Worm (Caenorhabditis elegans) whole organism, young adult: ENCODE data around the gene fipr-8.

Experiments used
- B0035.1 ChIP-seq: sonication (generic microtip); optimal IDR thresholded peaks from 2 replicates; lab custom pipeline; 2016; ENCODE audit warnings: missing genetic modification characterization, mild to moderate bottlenecking, missing compliant biosample characterization, missing genotype, missing genetic modification reagents
- B0261.1 ChIP-seq: sonication (generic microtip); optimal IDR thresholded peaks from 2 replicates; lab custom pipeline; 2016; ENCODE audit warnings: mild to moderate bottlenecking, missing genetic modification characterization, moderate library complexity, missing compliant biosample characterization
- C17E4.6 ChIP-seq: fragments of 200-800 bp; sonication (Bioruptor generic); IDR thresholded peaks from 2 replicates; pipeline ENCODE4 v1.3.6; 2022; ENCODE audit warnings: missing genetic modification reagents, missing genetic modification characterization, missing compliant biosample characterization
- F22D6.2 ChIP-seq: sonication (generic microtip); optimal IDR thresholded peaks from 2 replicates; lab custom pipeline; 2016; ENCODE audit warnings: mild to moderate bottlenecking, missing genetic modification characterization, missing compliant biosample characterization
- F39B2.1 ChIP-seq: fragments of 200-800 bp; sonication (Bioruptor generic); IDR thresholded peaks from 2 replicates; pipeline ENCODE4 v1.3.6; 2022; ENCODE audit warnings: missing genetic modification reagents, missing genetic modification characterization, missing compliant biosample characterization
- F52B5.7 ChIP-seq: sonication (generic microtip); optimal IDR thresholded peaks from 2 replicates; lab custom pipeline; 2016; ENCODE audit warnings: mild to moderate bottlenecking, missing genetic modification characterization, missing compliant biosample characterization
- K11D2.4 ChIP-seq: fragments of 200-800 bp; sonication (Bioruptor generic); IDR thresholded peaks from 2 replicates; pipeline ENCODE4 v1.3.6; 2022; ENCODE audit warnings: missing genetic modification reagents, missing genetic modification characterization, missing compliant biosample characterization
- Y67H2A.10 ChIP-seq: fragments of 200-800 bp; sonication (Bioruptor generic); conservative IDR thresholded peaks from 2 replicates; pipeline ENCODE4 v1.3.6; 2022; ENCODE audit warnings: missing genetic modification reagents, missing genetic modification characterization, missing compliant biosample characterization
- Y79H2A.3 ChIP-seq: fragments of 200-800 bp; sonication (Bioruptor generic); conservative IDR thresholded peaks from 2 replicates; pipeline ENCODE4 v1.3.6; 2022; ENCODE audit warnings: missing genetic modification reagents, missing genetic modification characterization, missing compliant biosample characterization
- Y95B8A.8 ChIP-seq: fragments of 200-800 bp; sonication (Bioruptor generic); IDR thresholded peaks from 2 replicates; pipeline ENCODE4 v1.3.6; 2022; ENCODE audit warnings: missing genetic modification reagents, missing genetic modification characterization, missing compliant biosample characterization
- ama-1 ChIP-seq, 3 experiments: fragments of 150-350 bp in 1 of 3; sonication (generic microtip) in 2 of 3; optimal IDR thresholded peaks; 2 replicates each; lab custom pipeline; 2014 to 2018; ENCODE audit warnings: missing biosample characterization in 2 of 3, missing genetic modification characterization in 2 of 3, missing genetic modification reagents in 2 of 3
- atf-7 ChIP-seq: sonication (generic microtip); optimal IDR thresholded peaks from 2 replicates; lab custom pipeline; 2017; ENCODE audit warnings: mild to moderate bottlenecking, missing genetic modification characterization, missing compliant biosample characterization
- athp-1 ChIP-seq: sonication (generic microtip); optimal IDR thresholded peaks from 2 replicates; lab custom pipeline; 2017; ENCODE audit warnings: mild to moderate bottlenecking, missing genetic modification characterization, missing compliant biosample characterization
- attf-3 ChIP-seq: fragments of 200-800 bp; sonication (Bioruptor generic); conservative IDR thresholded peaks from 2 replicates; pipeline ENCODE4 v1.3.6; 2022; ENCODE audit warnings: missing genetic modification reagents, missing genetic modification characterization, missing compliant biosample characterization
- attf-5 ChIP-seq: fragments of 200-800 bp; sonication (Bioruptor generic); optimal IDR thresholded peaks from 2 replicates; lab custom pipeline; 2018; ENCODE audit warnings: mild to moderate bottlenecking, missing genetic modification characterization, missing compliant biosample characterization
- bed-1 ChIP-seq: fragments of 200-800 bp; sonication (Bioruptor generic); IDR thresholded peaks from 2 replicates; pipeline ENCODE4 v1.3.6; 2022; ENCODE audit warnings: missing genetic modification reagents, missing genetic modification characterization, missing compliant biosample characterization
- ceh-91 ChIP-seq: fragments of 200-800 bp; sonication (Bioruptor generic); IDR thresholded peaks from 2 replicates; pipeline ENCODE4 v1.3.6; 2022; ENCODE audit warnings: missing genetic modification reagents, missing genetic modification characterization, missing compliant biosample characterization
- chd-7 ChIP-seq: sonication (generic microtip); optimal IDR thresholded peaks from 2 replicates; lab custom pipeline; 2016; ENCODE audit warnings: mild to moderate bottlenecking, missing genetic modification characterization, moderate library complexity, missing compliant biosample characterization
- dox-1 ChIP-seq: fragments of 200-800 bp; sonication (Bioruptor generic); IDR thresholded peaks from 2 replicates; pipeline ENCODE4 v1.3.6; 2022; ENCODE audit warnings: missing genetic modification reagents, missing genetic modification characterization, missing compliant biosample characterization
- egl-44 ChIP-seq: fragments of 200-800 bp; sonication (Bioruptor generic); IDR thresholded peaks from 2 replicates; pipeline ENCODE4 v1.3.6; 2022; ENCODE audit warnings: missing genetic modification reagents, missing genetic modification characterization, missing compliant biosample characterization
- gei-17 ChIP-seq: fragments of 200-800 bp; sonication (Bioruptor generic); optimal IDR thresholded peaks from 2 replicates; lab custom pipeline; 2018; ENCODE audit warnings: mild to moderate bottlenecking, missing genetic modification characterization, missing compliant biosample characterization
- him-1 ChIP-seq: sonication (generic microtip); optimal IDR thresholded peaks from 2 replicates; lab custom pipeline; 2016; ENCODE audit warnings: missing genotype, missing genetic modification reagents, missing genetic modification characterization, missing compliant biosample characterization
- hmg-1.2 ChIP-seq: fragments of 200-800 bp; sonication (Bioruptor generic); IDR thresholded peaks from 2 replicates; pipeline ENCODE4 v1.3.6; 2022; ENCODE audit warnings: missing genetic modification reagents, missing genetic modification characterization, missing compliant biosample characterization
- hmg-20 ChIP-seq: fragments of 200-800 bp; sonication (Bioruptor generic); IDR thresholded peaks from 2 replicates; pipeline ENCODE4 v1.3.6; 2022; ENCODE audit warnings: missing genetic modification reagents, missing genetic modification characterization, missing compliant biosample characterization
- hrde-1 ChIP-seq: sonication (generic microtip); optimal IDR thresholded peaks from 2 replicates; lab custom pipeline; 2016; ENCODE audit warnings: missing genetic modification characterization, mild to moderate bottlenecking, missing compliant biosample characterization, moderate library complexity, missing genotype, missing genetic modification reagents, borderline replicate concordance
- hsf-1 ChIP-seq: fragments of 200-800 bp; sonication (Bioruptor generic); IDR thresholded peaks from 2 replicates; pipeline ENCODE4 v1.3.6; 2022; ENCODE audit warnings: missing genetic modification reagents, missing genetic modification characterization, missing compliant biosample characterization
- lag-1 ChIP-seq: fragments of 200-800 bp; sonication (Bioruptor generic); IDR thresholded peaks from 2 replicates; pipeline ENCODE4 v1.3.6; 2022; ENCODE audit warnings: missing genetic modification reagents, missing genetic modification characterization, missing compliant biosample characterization
- lin-26 ChIP-seq: fragments of 200-800 bp; sonication (Bioruptor generic); IDR thresholded peaks from 2 replicates; pipeline ENCODE4 v1.3.6; 2022; ENCODE audit warnings: missing genetic modification reagents, missing genetic modification characterization, missing compliant biosample characterization
- lin-35 ChIP-seq, 3 experiments: fragments of 150-350 bp in 2 of 3; sonication (generic microtip) in 1 of 3; optimal IDR thresholded peaks; 2 replicates each; lab custom pipeline; 2014 to 2018; ENCODE audit warnings: missing biosample characterization in 3 of 3, missing genetic modification characterization in 3 of 3, missing genetic modification reagents in 3 of 3
- lin-40 ChIP-seq: sonication (generic microtip); optimal IDR thresholded peaks from 2 replicates; lab custom pipeline; 2016; ENCODE audit warnings: missing genetic modification characterization, mild to moderate bottlenecking, missing compliant biosample characterization, missing genotype, missing genetic modification reagents
- lin-54 ChIP-seq: fragments of 200-800 bp; sonication (Bioruptor generic); optimal IDR thresholded peaks from 2 replicates; lab custom pipeline; 2018; ENCODE audit warnings: mild to moderate bottlenecking, missing genetic modification characterization, missing compliant biosample characterization
- mcd-1 ChIP-seq: fragments of 200-800 bp; sonication (Bioruptor generic); IDR thresholded peaks from 2 replicates; pipeline ENCODE4 v1.3.6; 2022; ENCODE audit warnings: missing genetic modification reagents, missing genetic modification characterization, missing compliant biosample characterization
- mes-4 ChIP-seq: sonication (generic microtip); optimal IDR thresholded peaks from 2 replicates; lab custom pipeline; 2016; ENCODE audit warnings: missing genotype, missing genetic modification characterization, missing compliant biosample characterization
- nfyb-1 ChIP-seq: fragments of 200-800 bp; sonication (Bioruptor generic); IDR thresholded peaks from 2 replicates; pipeline ENCODE4 v1.3.6; 2022; ENCODE audit warnings: missing genetic modification reagents, missing genetic modification characterization, missing compliant biosample characterization
- nhr-120 ChIP-seq: fragments of 200-800 bp; sonication (Bioruptor generic); IDR thresholded peaks from 2 replicates; pipeline ENCODE4 v1.3.6; 2022; ENCODE audit warnings: missing genetic modification characterization, missing compliant biosample characterization
- nhr-179 ChIP-seq: sonication (generic microtip); optimal IDR thresholded peaks from 2 replicates; lab custom pipeline; 2016; ENCODE audit warnings: mild to moderate bottlenecking, missing genetic modification characterization, missing compliant biosample characterization
- nhr-27 ChIP-seq: fragments of 200-800 bp; sonication (Bioruptor generic); optimal IDR thresholded peaks from 2 replicates; lab custom pipeline; 2018; ENCODE audit warnings: mild to moderate bottlenecking, missing genetic modification characterization, moderate library complexity, missing compliant biosample characterization
- nhr-80 ChIP-seq: sonication (generic microtip); optimal IDR thresholded peaks from 2 replicates; lab custom pipeline; 2016; ENCODE audit warnings: missing genetic modification characterization, missing compliant biosample characterization
- pbrm-1 ChIP-seq: fragments of 200-800 bp; sonication (Bioruptor generic); IDR thresholded peaks from 2 replicates; pipeline ENCODE4 v1.3.6; 2022; ENCODE audit warnings: missing genetic modification reagents, missing genetic modification characterization, missing compliant biosample characterization
- rec-8 ChIP-seq, 2 experiments: sonication (generic microtip); optimal IDR thresholded peaks; 2 replicates each; lab custom pipeline; 2016; ENCODE audit warnings: mild to moderate bottlenecking in 2 of 2, missing genetic modification characterization in 2 of 2, missing genetic modification reagents in 2 of 2, missing genotype in 2 of 2, missing biosample characterization in 1 of 2, missing compliant biosample characterization in 1 of 2, moderate library complexity in 1 of 2
- rpc-1 ChIP-seq, 2 experiments: fragments of 150-350 bp in 1 of 2; sonication (generic microtip) in 1 of 2; optimal IDR thresholded peaks; 2 replicates each; lab custom pipeline; 2014 to 2018; ENCODE audit warnings: missing biosample characterization in 1 of 2, missing genetic modification characterization in 1 of 2, missing genetic modification reagents in 1 of 2, missing genotype in 1 of 2
- snpc-4 ChIP-seq, 5 experiments: fragments of 150-350 bp in 1 of 5; sonication (generic microtip) in 4 of 5; optimal IDR thresholded peaks; 2 replicates each; lab custom pipeline; 2014 to 2018; ENCODE audit warnings: missing genetic modification characterization in 5 of 5, missing biosample characterization in 3 of 5, antibody characterized with exemption in 2 of 5, mild to moderate bottlenecking in 2 of 5, missing compliant biosample characterization in 2 of 5, missing genotype in 2 of 5, moderate library complexity in 2 of 5, missing genetic modification reagents in 1 of 5
- tbp1 ChIP-seq: fragments of 200-800 bp; sonication (Bioruptor generic); optimal IDR thresholded peaks from 2 replicates; lab custom pipeline; 2018; ENCODE audit warnings: mild to moderate bottlenecking, missing genetic modification characterization, missing compliant biosample characterization
- tlf-1 ChIP-seq: fragments of 200-800 bp; sonication (Bioruptor generic); optimal IDR thresholded peaks from 2 replicates; lab custom pipeline; 2018; ENCODE audit warnings: mild to moderate bottlenecking, missing genetic modification characterization, missing compliant biosample characterization
- ztf-25 ChIP-seq: fragments of 200-800 bp; sonication (Bioruptor generic); IDR thresholded peaks from 2 replicates; pipeline ENCODE4 v1.3.6; 2022; ENCODE audit warnings: missing genetic modification reagents, missing genetic modification characterization, missing compliant biosample characterization
- ztf-3 ChIP-seq: fragments of 200-800 bp; sonication (Bioruptor generic); optimal IDR thresholded peaks from 2 replicates; lab custom pipeline; 2018; ENCODE audit warnings: mild to moderate bottlenecking, missing genetic modification characterization, missing compliant biosample characterization

fipr-8 gene

ce11 chrV:10237959-10238444 is 1.8 kb downstream of the fipr-8 start (continued):
- TF ChIP-seq athp-1 (tag; lab: Kevin White, UChicago): peak; percentile 95
- peak; percentile 45 for TF ChIP-seq tbp1 (GFP tag; lab: Kevin White, UChicago)
- TF ChIP-seq ztf-25 (GFP tag; lab: Robert Waterston, UW): peak; percentile 85
- peak; percentile 49; the same call in 1 of the 2 replicates for TF ChIP-seq C17E4.6
- peak; percentile 9 for TF ChIP-seq B0261.1 (tag; lab: Kevin White, UChicago)
- no peak for TF ChIP-seq nhr-120 (GFP tag; lab: Robert Waterston, UW)
- TF ChIP-seq atf-7 (tag; lab: Kevin White, UChicago): peak; percentile 73
- TF ChIP-seq nhr-27 (tag; lab: Kevin White, UChicago): peak; percentile 82
- no peak for TF ChIP-seq nhr-80
- no peak for TF ChIP-seq Y67H2A.10 (GFP tag; lab: Robert Waterston, UW)
- TF ChIP-seq F22D6.2 (tag; lab: Kevin White, UChicago): no peak
- TF ChIP-seq chd-7: peak; percentile 78
- no peak for TF ChIP-seq lin-40 (tag; lab: Kevin White, UChicago)
- no peak for TF ChIP-seq lag-1 (GFP tag; lab: Robert Waterston, UW)
- TF ChIP-seq ceh-91 (GFP tag; lab: Robert Waterston, UW): peak; percentile 14; the same call in 1 of the 2 replicates
- no peak for TF ChIP-seq ama-1 (optimal IDR thresholded peaks at IDR 0.05; lab: Kevin White, UChicago)
- no peak for TF ChIP-seq ama-1 (GFP tag; optimal IDR thresholded peaks at IDR 0.05; lab: Kevin White, UChicago)
- TF ChIP-seq nhr-179: no peak
- TF ChIP-seq Y79H2A.3: peak; percentile 95
- TF ChIP-seq K11D2.4 (GFP tag; lab: Robert Waterston, UW): no peak
- TF ChIP-seq F39B2.1 (GFP tag; lab: Robert Waterston, UW): no peak; the same call in 1 of the 2 replicates
- no peak for TF ChIP-seq rpc-1 (optimal IDR thresholded peaks at IDR 0.05; lab: Kevin White, UChicago)
- TF ChIP-seq rpc-1 (tag; optimal IDR thresholded peaks at IDR 0.05; lab: Kevin White, UChicago): no peak
- TF ChIP-seq attf-5 (GFP tag; lab: Kevin White, UChicago): no peak
- no peak for TF ChIP-seq ztf-3 (GFP tag; lab: Kevin White, UChicago)
- TF ChIP-seq pbrm-1 (GFP tag; lab: Robert Waterston, UW): no peak; the same call in 1 of the 2 replicates
- TF ChIP-seq F52B5.7 (tag; lab: Kevin White, UChicago): peak; percentile 91
- TF ChIP-seq B0035.1 (tag; lab: Kevin White, UChicago): peak; percentile 10
- TF ChIP-seq attf-3: no peak
- TF ChIP-seq hmg-1.2 (GFP tag; lab: Robert Waterston, UW): peak; percentile 29; the same call in 1 of the 2 replicates
- no peak for TF ChIP-seq him-1 (tag; lab: Kevin White, UChicago)
- TF ChIP-seq hsf-1 (GFP tag; lab: Robert Waterston, UW): 0 out of 2 replicates have a peak, but pooled peaks have one; percentile 63
- TF ChIP-seq snpc-4 (GFP tag; optimal IDR thresholded peaks at IDR 0.05; lab: Kevin White, UChicago): no peak
- TF ChIP-seq snpc-4 (tag; optimal IDR thresholded peaks at IDR 0.05; lab: Kevin White, UChicago): peak in 1 of 4 experiments; percentile 2
- 0 out of 2 replicates have a peak, but pooled peaks have one; percentile 64 for TF ChIP-seq nfyb-1 (GFP tag; lab: Robert Waterston, UW)
- peak; percentile 30 for TF ChIP-seq mes-4
- peak; percentile 85; the same call in 1 of the 2 replicates for TF ChIP-seq Y95B8A.8 (GFP tag; lab: Robert Waterston, UW)
- peak; percentile 77 for TF ChIP-seq hrde-1
- TF ChIP-seq hmg-20 (GFP tag; lab: Robert Waterston, UW): no peak
- TF ChIP-seq lin-35 (GFP tag; optimal IDR thresholded peaks at IDR 0.05; lab: Kevin White, UChicago): no peak
- TF ChIP-seq rec-8 (tag; optimal IDR thresholded peaks at IDR 0.05; lab: Kevin White, UChicago): peak in 1 of 2 experiments; percentile 0
- no peak for TF ChIP-seq mcd-1 (GFP tag; lab: Robert Waterston, UW)
- peak; percentile 1 for TF ChIP-seq tlf-1
- peak; percentile 64 for TF ChIP-seq lin-26 (GFP tag; lab: Robert Waterston, UW)
- peak; percentile 30; the same call in 1 of the 2 replicates for TF ChIP-seq dox-1 (GFP tag; lab: Robert Waterston, UW)
- TF ChIP-seq lin-54: peak; percentile 33
- TF ChIP-seq egl-44 (GFP tag; lab: Robert Waterston, UW): no peak
- 0 out of 2 replicates have a peak, but pooled peaks have one; percentile 51 for TF ChIP-seq bed-1
- TF ChIP-seq gei-17 (GFP tag; lab: Kevin White, UChicago): no peak
